Worm (Caenorhabditis elegans): ENCODE measurements around the gene bath-28.

ce11 chrII:3367100-3367499 is 22.3 kb upstream of the bath-28 start, which contains the start of gene Y49F6C.6:
- TF ChIP-seq him-1 (tag; optimal IDR thresholded peaks at IDR 0.05) (no peak), W03F9.2 (tag; optimal IDR thresholded peaks at IDR 0.05) (no peak), dao-5 (tag; optimal IDR thresholded peaks at IDR 0.05) (no peak)
